Worm (Caenorhabditis elegans): ENCODE data around the gene crn-7.

The crn-7 gene

ce11 chrIII:8319100-8319499, 50.8 kb downstream of the crn-7 start, which contains the start of gene F10E9.11 (continued):
- no peak for TF ChIP-seq ceh-30 (tag; optimal IDR thresholded peaks at IDR 0.05)
- no peak for TF ChIP-seq pag-3 (tag; optimal IDR thresholded peaks at IDR 0.05; ENCODE audit: borderline replicate concordance)
- peak; percentile 53 for TF ChIP-seq sdc-2 (tag; optimal IDR thresholded peaks at IDR 0.05)
- peak; percentile 86 for TF ChIP-seq zip-5 (tag; optimal IDR thresholded peaks at IDR 0.05)
- no peak for TF ChIP-seq hlh-15 (tag; optimal IDR thresholded peaks at IDR 0.05)
- no peak for TF ChIP-seq ceh-45 (GFP tag; IDR thresholded peaks at IDR 0.05)
- TF ChIP-seq npax-4 (tag; optimal IDR thresholded peaks at IDR 0.05): no peak
- no peak for TF ChIP-seq pha-4 (tag; optimal IDR thresholded peaks at IDR 0.05)
- no peak for TF ChIP-seq ama-1 (optimal IDR thresholded peaks at IDR 0.05)
- no peak for TF ChIP-seq sox-2 (GFP tag; IDR thresholded peaks at IDR 0.05)
- TF ChIP-seq pat-9 (tag; optimal IDR thresholded peaks at IDR 0.05): no peak
- TF ChIP-seq madf-2 (tag; optimal IDR thresholded peaks at IDR 0.05): no peak
- peak; percentile 48 for TF ChIP-seq pqm-1 (tag; optimal IDR thresholded peaks at IDR 0.05)
- no peak for TF ChIP-seq ceh-9 (tag; optimal IDR thresholded peaks at IDR 0.05)
- peak; percentile 93 for TF ChIP-seq tbx-2 (tag; optimal IDR thresholded peaks at IDR 0.05)
- TF ChIP-seq Y22D7AL.16 (tag; optimal IDR thresholded peaks at IDR 0.05): no peak
- peak; percentile 37 for TF ChIP-seq pha-2 (tag; optimal IDR thresholded peaks at IDR 0.05)
- TF ChIP-seq nhr-232 (tag; optimal IDR thresholded peaks at IDR 0.05): no peak
- TF ChIP-seq C38D4.7 (GFP tag; optimal IDR thresholded peaks at IDR 0.05): no peak

- TF ChIP-seq unc-3 (GFP tag; conservative IDR thresholded peaks at IDR 0.05) (no peak), unc-3 (tag; optimal IDR thresholded peaks at IDR 0.05) (no peak), odd-2 (tag; optimal IDR thresholded peaks at IDR 0.05) (no peak), elt-2 (tag; optimal IDR thresholded peaks at IDR 0.05) (no peak), T23F11.4 (GFP tag; optimal IDR thresholded peaks at IDR 0.05) (no peak), hlh-13 (GFP tag; optimal IDR thresholded peaks at IDR 0.05) (no peak), ceh-2 (tag; optimal IDR thresholded peaks at IDR 0.05) (no peak), zip-5 (tag; optimal IDR thresholded peaks at IDR 0.05) (no peak), nhr-232 (tag; optimal IDR thresholded peaks at IDR 0.05) (no peak), ahr-1 (tag; optimal IDR thresholded peaks at IDR 0.05) (no peak), dmd-4 (tag; optimal IDR thresholded peaks at IDR 0.05; ENCODE audit: borderline replicate concordance) (no peak), K09A11.1 (tag; optimal IDR thresholded peaks at IDR 0.05; ENCODE audit: insufficient read depth) (no peak)
Measured at ce11 chrIII:8320183-8320582, 51.9 kb downstream of the crn-7 start, which contains the start of gene F10E9.10. Gene F10E9.10, minus strand, starts transcription at chrIII:8320283.

Measured in whole organism, late embryonic.